Worm (Caenorhabditis elegans): Measurements from ENCODE around the gene srbc-71.

Gene srbc-71

DNA sequence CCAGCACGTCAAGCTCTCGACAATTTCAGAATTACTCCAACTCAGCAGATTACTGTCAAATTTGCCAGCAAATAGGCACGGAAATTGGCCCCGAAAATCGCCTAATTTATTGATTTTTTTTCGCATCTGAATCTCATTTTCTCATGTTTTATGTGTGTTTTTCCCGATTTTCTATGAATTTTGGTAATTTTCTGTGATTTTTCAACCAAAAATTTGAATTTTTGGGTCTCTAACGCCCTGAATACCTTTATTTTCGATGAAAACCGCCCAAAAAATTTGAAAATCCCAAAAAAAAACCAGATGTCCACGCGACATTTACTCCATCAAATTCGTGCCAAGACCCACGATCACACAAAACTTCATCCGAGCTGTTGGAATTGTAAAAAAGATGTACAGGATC is 49.7 kb downstream of the srbc-71 start, which contains the start of gene dnj-15:
dnj-15 (plus strand) TSS at position 301 of the 400 bp plus-strand sequence.
- TF ChIP-seq hmg-1.2 (GFP tag; IDR thresholded peaks at IDR 0.05) (no peak), ztf-22 (GFP tag; optimal IDR thresholded peaks at IDR 0.05) (no peak)

Data from whole organism, young adult.